Worm (Caenorhabditis elegans) whole organism, L4/young adult: Measurements from ENCODE around the gene gop-1.

ENCODE experiments used
- W03F9.2 ChIP-seq: fragments of 150-350 bp; optimal IDR thresholded peaks from 2 replicates; lab custom pipeline; 2014; ENCODE audit warnings: missing biosample characterization, missing genetic modification characterization
- dao-5 ChIP-seq: sonication (generic microtip); optimal IDR thresholded peaks from 2 replicates; lab custom pipeline; 2016; ENCODE audit warnings: missing genotype, missing genetic modification characterization, moderate library complexity, missing compliant biosample characterization
- him-1 ChIP-seq: sonication (generic microtip); optimal IDR thresholded peaks from 2 replicates; lab custom pipeline; 2016; ENCODE audit warnings: missing genotype, missing genetic modification reagents, missing genetic modification characterization, missing compliant biosample characterization

ce11 chrIII:5233140-5233539 is 21.1 kb upstream of the gop-1 start:
- no peak for TF ChIP-seq W03F9.2 (tag; lab: Kevin White, UChicago)
- no peak for TF ChIP-seq dao-5 (tag; lab: Kevin White, UChicago)
- no peak for TF ChIP-seq him-1 (tag; lab: Kevin White, UChicago)
